Fruit fly (Drosophila melanogaster) whole organism, embryonic: ENCODE measurements around the gene CG43350.

Experiments used
- Awh ChIP-seq: fragments of 200-800 bp; sonication (Bioruptor generic); IDR thresholded peaks from 2 replicates; pipeline ENCODE4, ENCODE4 v1.3.6; 2022; ENCODE audit warnings: missing biosample characterization, missing genetic modification characterization
- CG10462 ChIP-seq: fragments of 200-800 bp; sonication (Bioruptor generic); optimal IDR thresholded peaks from 2 replicates; lab custom pipeline; 2016; ENCODE audit warnings: missing biosample characterization, missing genetic modification characterization
- CG12942 ChIP-seq: fragments of 200-800 bp; sonication (Bioruptor generic); optimal IDR thresholded peaks from 3 replicates; lab custom pipeline; 2016; ENCODE audit warnings: missing biosample characterization, missing genetic modification characterization
- CG15011 ChIP-seq: fragments of 200-800 bp; sonication (Bioruptor generic); optimal IDR thresholded peaks from 3 replicates; lab custom pipeline; 2018; ENCODE audit warnings: missing biosample characterization, mild to moderate bottlenecking, missing genetic modification characterization
- CG1603 ChIP-seq: fragments of 200-800 bp; sonication (Bioruptor generic); optimal IDR thresholded peaks from 2 replicates; lab custom pipeline; 2019; ENCODE audit warnings: missing biosample characterization, mild to moderate bottlenecking, missing genetic modification characterization, moderate library complexity
- CG16813 ChIP-seq: fragments of 200-800 bp; sonication (Bioruptor generic); IDR thresholded peaks from 3 replicates; pipeline ENCODE4 v1.3.6; 2022; ENCODE audit warnings: missing biosample characterization, missing genetic modification characterization; ENCODE audit not compliant: partially characterized antibody
- CG16863 ChIP-seq: fragments of 200-800 bp; sonication (Bioruptor generic); optimal IDR thresholded peaks from 3 replicates; lab custom pipeline; 2016; ENCODE audit warnings: missing biosample characterization, missing genetic modification characterization
- CG2116 ChIP-seq: fragments of 200-800 bp; sonication (Bioruptor generic); optimal IDR thresholded peaks from 3 replicates; lab custom pipeline; 2018; ENCODE audit warnings: missing biosample characterization, mild to moderate bottlenecking, missing genetic modification characterization
- CG2712 ChIP-seq: fragments of 200-800 bp; optimal IDR thresholded peaks from 3 replicates; lab custom pipeline; 2019; ENCODE audit warnings: missing biosample characterization, mild to moderate bottlenecking, missing genetic modification characterization, moderate library complexity
- CG3163 ChIP-seq: fragments of 200-800 bp; sonication (Bioruptor generic); optimal IDR thresholded peaks from 3 replicates; lab custom pipeline; 2016; ENCODE audit warnings: missing biosample characterization, missing genetic modification characterization
- CG33213 ChIP-seq: fragments of 200-800 bp; sonication (Bioruptor generic); optimal IDR thresholded peaks from 3 replicates; lab custom pipeline; 2016; ENCODE audit warnings: missing biosample characterization, missing genetic modification characterization
- CG5953 ChIP-seq: fragments of 200-800 bp; sonication (Bioruptor generic); IDR thresholded peaks from 2 replicates; pipeline ENCODE4 v1.3.6; 2022; ENCODE audit warnings: missing biosample characterization, missing genetic modification characterization
- CG7745 ChIP-seq: fragments of 200-800 bp; sonication (Bioruptor generic); optimal IDR thresholded peaks from 2 replicates; lab custom pipeline; 2018; ENCODE audit warnings: missing biosample characterization, mild to moderate bottlenecking, missing genetic modification characterization, moderate library complexity
- CG7839 ChIP-seq: fragments of 200-800 bp; sonication (Bioruptor generic); optimal IDR thresholded peaks from 3 replicates; lab custom pipeline; 2018; ENCODE audit warnings: missing biosample characterization, mild to moderate bottlenecking, missing genetic modification characterization, moderate library complexity
- CHES-1-like ChIP-seq: fragments of 200-800 bp; sonication (Bioruptor generic); optimal IDR thresholded peaks from 2 replicates; lab custom pipeline; 2016; ENCODE audit warnings: missing biosample characterization, missing genetic modification characterization
- CkIIα-i1 ChIP-seq: fragments of 200-800 bp; sonication (Bioruptor generic); IDR thresholded peaks from 2 replicates; pipeline ENCODE4 v1.3.6; 2022; ENCODE audit warnings: missing biosample characterization, missing genetic modification characterization
- Dbx ChIP-seq: fragments of 200-800 bp; sonication (Bioruptor generic); IDR thresholded peaks from 3 replicates; pipeline ENCODE4 v1.3.6; 2022; ENCODE audit warnings: missing biosample characterization, missing genetic modification characterization
- Deaf1 ChIP-seq: fragments of 200-800 bp; optimal IDR thresholded peaks from 3 replicates; lab custom pipeline; 2019; ENCODE audit warnings: missing biosample characterization, mild to moderate bottlenecking, missing genetic modification characterization, moderate library complexity
- HmgD ChIP-seq: fragments of 200-800 bp; sonication (Bioruptor generic); optimal IDR thresholded peaks from 3 replicates; lab custom pipeline; 2016; ENCODE audit warnings: missing biosample characterization, missing genetic modification characterization
- Hr39 ChIP-seq: fragments of >200 bp; optimal IDR thresholded peaks from 2 replicates; lab custom pipeline; 2017
- MTF-1 ChIP-seq: fragments of 200-800 bp; sonication (Bioruptor generic); optimal IDR thresholded peaks from 2 replicates; lab custom pipeline; 2018; ENCODE audit warnings: missing biosample characterization, mild to moderate bottlenecking, missing genetic modification characterization, borderline replicate concordance
- Pdp1 ChIP-seq, 2 experiments: fragments of 200-800 bp; sonication (Bioruptor generic); optimal IDR thresholded peaks; 3 replicates each; lab custom pipeline; 2016; ENCODE audit warnings: missing biosample characterization in 2 of 2, missing genetic modification characterization in 2 of 2, mild to moderate bottlenecking in 1 of 2, moderate library complexity in 1 of 2
- al ChIP-seq: fragments of 200-800 bp; sonication (Bioruptor generic); IDR thresholded peaks from 2 replicates; pipeline ENCODE4 v1.3.6; 2022; ENCODE audit warnings: missing biosample characterization, missing genetic modification characterization
- bigmax ChIP-seq: fragments of 200-800 bp; sonication (Bioruptor generic); optimal IDR thresholded peaks from 2 replicates; lab custom pipeline; 2018; ENCODE audit warnings: missing biosample characterization, mild to moderate bottlenecking, missing genetic modification characterization
- bsh ChIP-seq, 2 experiments: fragments of 200-800 bp; sonication (Bioruptor generic); optimal IDR thresholded peaks; 2 replicates each; lab custom pipeline; 2017 to 2018; ENCODE audit warnings: mild to moderate bottlenecking in 2 of 2, missing biosample characterization in 2 of 2, missing genetic modification characterization in 2 of 2, moderate library complexity in 1 of 2
- chinmo ChIP-seq: fragments of 200-800 bp; sonication (Bioruptor generic); IDR thresholded peaks from 4 replicates; pipeline ENCODE4 v1.3.6; 2022; ENCODE audit warnings: missing biosample characterization, missing genetic modification characterization; ENCODE audit not compliant: partially characterized antibody
- croc ChIP-seq: fragments of 200-800 bp; sonication (Bioruptor generic); conservative IDR thresholded peaks from 3 replicates; pipeline ENCODE4 v1.3.6; 2022; ENCODE audit warnings: missing biosample characterization, missing genetic modification characterization
- gem ChIP-seq: fragments of 200-800 bp; sonication (Bioruptor generic); optimal IDR thresholded peaks from 2 replicates; lab custom pipeline; 2019; ENCODE audit warnings: missing biosample characterization, mild to moderate bottlenecking, missing genetic modification characterization, moderate library complexity
- ind ChIP-seq: fragments of 200-800 bp; sonication (Bioruptor generic); optimal IDR thresholded peaks from 3 replicates; lab custom pipeline; 2016; ENCODE audit warnings: missing biosample characterization, missing genetic modification characterization
- lbe ChIP-seq: fragments of 200-800 bp; sonication (Bioruptor generic); optimal IDR thresholded peaks from 2 replicates; lab custom pipeline; 2016; ENCODE audit warnings: missing biosample characterization, mild to moderate bottlenecking, missing genetic modification characterization
- nerfin-2 ChIP-seq: fragments of 200-800 bp; sonication (Bioruptor generic); IDR thresholded peaks from 2 replicates; pipeline ENCODE4 v1.3.6; 2022; ENCODE audit warnings: missing biosample characterization, missing genetic modification characterization; ENCODE audit not compliant: partially characterized antibody
- onecut ChIP-seq: fragments of 200-800 bp; sonication (Bioruptor generic); IDR thresholded peaks from 2 replicates; pipeline ENCODE4 v1.3.6; 2022; ENCODE audit warnings: missing biosample characterization, missing genetic modification characterization
- p53 ChIP-seq: fragments of 200-800 bp; sonication (Bioruptor generic); optimal IDR thresholded peaks from 2 replicates; lab custom pipeline; 2016; ENCODE audit warnings: missing biosample characterization, missing genetic modification characterization
- pho ChIP-seq: fragments of 200-800 bp; sonication (Bioruptor generic); optimal IDR thresholded peaks from 2 replicates; lab custom pipeline; 2016; ENCODE audit warnings: missing biosample characterization, missing genetic modification characterization
- ranshi ChIP-seq: fragments of 200-800 bp; sonication (Bioruptor generic); IDR thresholded peaks from 2 replicates; pipeline ENCODE4 v1.3.6; 2022; ENCODE audit warnings: missing biosample characterization, missing genetic modification characterization
- sens-2 ChIP-seq: fragments of 200-800 bp; sonication (Bioruptor generic); IDR thresholded peaks from 2 replicates; pipeline ENCODE4 v1.3.6; 2022; ENCODE audit warnings: missing biosample characterization, missing genetic modification characterization
- sim ChIP-seq: fragments of 200-800 bp; sonication (Bioruptor generic); IDR thresholded peaks from 2 replicates; pipeline ENCODE4 v1.3.6; 2022; ENCODE audit warnings: missing biosample characterization, missing genetic modification characterization
- slbo ChIP-seq: fragments of 200-800 bp; sonication (Bioruptor generic); IDR thresholded peaks from 2 replicates; pipeline ENCODE4 v1.3.6; 2022; ENCODE audit warnings: missing biosample characterization, missing genetic modification characterization
- unc-4 ChIP-seq: fragments of 200-800 bp; sonication (Bioruptor generic); IDR thresholded peaks from 2 replicates; pipeline ENCODE4 v1.3.6; 2022; ENCODE audit warnings: missing biosample characterization, missing genetic modification characterization; ENCODE audit not compliant: partially characterized antibody
- usp ChIP-seq: fragments of >200 bp; optimal IDR thresholded peaks from 2 replicates; lab custom pipeline; 2017; ENCODE audit warnings: missing biosample characterization, missing genetic modification characterization
- vnd ChIP-seq: fragments of 200-800 bp; sonication (Bioruptor generic); IDR thresholded peaks from 3 replicates; pipeline ENCODE4 v1.3.6; 2022; ENCODE audit warnings: missing biosample characterization, missing genetic modification characterization; ENCODE audit not compliant: partially characterized antibody

The CG43350 gene

DNA sequence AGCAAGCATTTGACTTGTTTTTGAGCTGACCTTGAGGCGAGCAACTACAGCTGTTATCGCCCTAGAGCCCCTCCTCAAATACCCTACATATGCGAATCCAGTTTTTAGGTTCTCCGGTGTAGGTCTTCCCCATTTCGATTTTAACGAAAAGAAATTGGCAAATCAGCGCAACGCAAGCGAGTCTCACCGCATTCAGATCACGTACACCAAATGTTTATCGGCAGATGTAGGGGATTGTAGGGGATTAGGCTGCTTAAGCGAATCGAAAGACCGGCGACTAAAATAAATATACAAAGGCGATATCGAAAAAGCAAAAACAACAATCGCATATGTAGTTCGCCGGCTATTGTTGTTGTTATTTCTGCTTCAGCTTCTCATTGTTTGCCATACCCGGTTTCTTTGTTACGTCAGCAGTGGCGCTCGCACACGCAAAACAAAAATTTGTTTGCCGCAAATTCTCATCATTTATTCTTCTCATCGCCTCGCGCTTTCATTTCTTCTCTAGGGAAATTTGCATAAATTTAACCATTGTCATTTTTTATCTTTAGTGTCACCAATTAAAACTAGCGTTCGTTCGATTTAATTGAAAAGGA lies 38.8 kb downstream of the CG43350 start (continued):
- peak; percentile 30 for TF ChIP-seq CG33213
- no peak for TF ChIP-seq CG7745
- no peak for TF ChIP-seq Hr39 (lab: Kevin White, UChicago)
- peak; percentile 63 for TF ChIP-seq lbe (GFP tag; lab: Kevin White, UChicago)
- TF ChIP-seq usp (GFP tag; lab: Kevin White, UChicago): no peak
- TF ChIP-seq gem (tag; lab: Kevin White, UChicago): peak; percentile 78
- peak; percentile 80 for TF ChIP-seq pho (GFP tag; lab: Kevin White, UChicago)
- 0 out of 2 replicates have a peak, but pooled peaks have one; percentile 14 for TF ChIP-seq CkIIα-i1
- no peak for TF ChIP-seq HmgD (GFP tag; lab: Kevin White, UChicago)
- TF ChIP-seq unc-4 (GFP tag; lab: Robert Waterston, UW): no peak
- TF ChIP-seq CG12942: peak; percentile 59
- peak; percentile 87 for TF ChIP-seq CHES-1-like
- no peak; the same call in 1 of the 2 replicates for TF ChIP-seq sens-2 (GFP tag; lab: Robert Waterston, UW)
- peak; percentile 63 to 91 for TF ChIP-seq Pdp1 (GFP tag; optimal IDR thresholded peaks at IDR 0.05; lab: Kevin White, UChicago)
- TF ChIP-seq bigmax: no peak
- no peak for TF ChIP-seq MTF-1 (GFP tag; lab: Kevin White, UChicago)
- no peak for TF ChIP-seq vnd (GFP tag; lab: Robert Waterston, UW)
- peak; percentile 81 for TF ChIP-seq Dbx
- TF ChIP-seq CG16813 (GFP tag; lab: Robert Waterston, UW): no peak
- TF ChIP-seq onecut (GFP tag; lab: Robert Waterston, UW): no peak
- peak; percentile 18 for TF ChIP-seq CG3163 (GFP tag; lab: Kevin White, UChicago)
- no peak for TF ChIP-seq nerfin-2
- peak; percentile 90 for TF ChIP-seq slbo (GFP tag; lab: Robert Waterston, UW)
- peak; percentile 23 for TF ChIP-seq CG16863 (GFP tag; lab: Kevin White, UChicago)
- no peak for TF ChIP-seq sim
- TF ChIP-seq ranshi (GFP tag; lab: Robert Waterston, UW): peak; percentile 72
- TF ChIP-seq CG2116: peak; percentile 1
- no peak for TF ChIP-seq CG5953 (GFP tag; lab: Robert Waterston, UW)
- TF ChIP-seq CG15011 (GFP tag; lab: Kevin White, UChicago): no peak
- peak; percentile 63 for TF ChIP-seq CG1603
- no peak for TF ChIP-seq Awh
- TF ChIP-seq ind (GFP tag; lab: Kevin White, UChicago): peak; percentile 86
- TF ChIP-seq CG2712 (tag; lab: Kevin White, UChicago): peak; percentile 45
- TF ChIP-seq al (GFP tag; lab: Robert Waterston, UW): peak; percentile 74
- peak; percentile 81 for TF ChIP-seq CG7839
- peak; percentile 10 for TF ChIP-seq Deaf1 (tag; lab: Kevin White, UChicago)
- peak in 1 of 2 experiments; percentile 85 for TF ChIP-seq bsh (GFP tag; optimal IDR thresholded peaks at IDR 0.05; lab: Kevin White, UChicago)
- no peak for TF ChIP-seq croc (GFP tag; lab: Robert Waterston, UW)
- peak; percentile 66 for TF ChIP-seq p53 (GFP tag; lab: Kevin White, UChicago)
- no peak for TF ChIP-seq CG10462 (GFP tag; lab: Kevin White, UChicago)
- no peak for TF ChIP-seq chinmo (GFP tag; lab: Robert Waterston, UW)
- TF ChIP-seq, all 482 proteins: peak for 290
